Worm (Caenorhabditis elegans) whole organism, early embryonic: ENCODE measurements around the gene C29H12.6.
A peak's percentile ranks its signal among the peaks of the same experiment; 100 is the strongest.

Experiments used
- B0310.2 ChIP-seq: sonication (generic microtip); optimal IDR thresholded peaks from 2 replicates; lab custom pipeline; 2016; ENCODE audit warnings: mild to moderate bottlenecking, missing genetic modification characterization, missing compliant biosample characterization
- F13C5.2 ChIP-seq: sonication (generic microtip); optimal IDR thresholded peaks from 2 replicates; lab custom pipeline; 2017; ENCODE audit warnings: mild to moderate bottlenecking, missing genetic modification characterization, inconsistent platforms, missing compliant biosample characterization
- aly-1 ChIP-seq: sonication (generic microtip); optimal IDR thresholded peaks from 2 replicates; lab custom pipeline; 2016; ENCODE audit warnings: missing genetic modification characterization, missing compliant biosample characterization
- ama-1 ChIP-seq: fragments of 150-350 bp; optimal IDR thresholded peaks from 2 replicates; lab custom pipeline; 2014
- ceh-13 ChIP-seq: fragments of 200-800 bp; sonication (Bioruptor generic); optimal IDR thresholded peaks from 2 replicates; lab custom pipeline; 2018; ENCODE audit warnings: mild to moderate bottlenecking, missing genetic modification characterization, missing compliant biosample characterization
- ceh-36 ChIP-seq: sonication (generic microtip); optimal IDR thresholded peaks from 2 replicates; lab custom pipeline; 2016; ENCODE audit warnings: missing genetic modification characterization, inconsistent platforms, missing compliant biosample characterization
- ets-7 ChIP-seq: sonication (generic microtip); optimal IDR thresholded peaks from 2 replicates; lab custom pipeline; 2016; ENCODE audit warnings: missing genotype, missing genetic modification characterization, missing compliant biosample characterization
- flt-1 ChIP-seq: fragments of 200-800 bp; sonication (Bioruptor generic); IDR thresholded peaks from 2 replicates; pipeline ENCODE4 v1.3.6; 2022; ENCODE audit warnings: missing genetic modification characterization, missing compliant biosample characterization
- hmbx-1 ChIP-seq: sonication (generic microtip); optimal IDR thresholded peaks from 2 replicates; lab custom pipeline; 2016; ENCODE audit warnings: mild to moderate bottlenecking, missing genetic modification characterization, missing compliant biosample characterization
- hmg-4 ChIP-seq: fragments of 200-800 bp; sonication (Bioruptor generic); optimal IDR thresholded peaks from 2 replicates; lab custom pipeline; 2018; ENCODE audit warnings: mild to moderate bottlenecking, missing genetic modification characterization, missing compliant biosample characterization
- hnd-1 ChIP-seq: sonication (generic microtip); optimal IDR thresholded peaks from 2 replicates; lab custom pipeline; 2016; ENCODE audit warnings: missing genetic modification characterization, missing compliant biosample characterization
- pes-1 ChIP-seq: fragments of 200-800 bp; sonication (Bioruptor generic); IDR thresholded peaks from 2 replicates; pipeline ENCODE4 v1.3.6; 2022; ENCODE audit warnings: missing genetic modification reagents, missing genetic modification characterization, missing compliant biosample characterization
- scrt-1 ChIP-seq: fragments of 200-800 bp; sonication (Bioruptor generic); IDR thresholded peaks from 2 replicates; pipeline ENCODE4 v1.3.6; 2022; ENCODE audit warnings: missing genetic modification characterization, missing compliant biosample characterization
- sea-1 ChIP-seq: fragments of 200-800 bp; sonication (Bioruptor generic); conservative IDR thresholded peaks from 2 replicates; pipeline ENCODE4 v1.3.6; 2022; ENCODE audit warnings: missing genetic modification characterization, missing compliant biosample characterization
- tbx-11 ChIP-seq: fragments of 200-800 bp; sonication (Bioruptor generic); IDR thresholded peaks from 2 replicates; pipeline ENCODE4 v1.3.6; 2022; ENCODE audit warnings: missing genetic modification characterization, missing compliant biosample characterization
- tbx-37 ChIP-seq: fragments of 200-800 bp; sonication (Bioruptor generic); conservative IDR thresholded peaks from 2 replicates; pipeline ENCODE4 v1.3.6; 2022; ENCODE audit warnings: missing genetic modification reagents, missing genetic modification characterization, missing compliant biosample characterization
- tra-4 ChIP-seq: sonication (generic microtip); optimal IDR thresholded peaks from 2 replicates; lab custom pipeline; 2017; ENCODE audit warnings: missing genetic modification characterization, missing compliant biosample characterization

The C29H12.6 gene

ce11 chrII:6123513-6123912 is 5.5 kb upstream of the C29H12.6 start, which contains the start of gene C29H12.2:
Gene C29H12.2, plus strand, starts transcription at chrII:6123809.
- TF ChIP-seq pes-1 (GFP tag; lab: Robert Waterston, UW) (no peak), aly-1 (no peak), ama-1 (lab: Kevin White, UChicago) (no peak), F13C5.2 (tag; lab: Kevin White, UChicago) (no peak), ceh-36 (tag; lab: Kevin White, UChicago) (no peak)

ce11 chrII:6122641-6123424 is 4.8 kb upstream of the C29H12.6 start:
- TF ChIP-seq tbx-37 (no peak), scrt-1 (GFP tag; lab: Robert Waterston, UW) (no peak), flt-1 (no peak), sea-1 (no peak), ceh-13 (GFP tag; lab: Kevin White, UChicago) (no peak), B0310.2 (tag; lab: Kevin White, UChicago) (no peak), F13C5.2 (tag; lab: Kevin White, UChicago) (no peak), hmg-4 (no peak), ama-1 (lab: Kevin White, UChicago) (no peak), ceh-36 (tag; lab: Kevin White, UChicago) (no peak), aly-1 (no peak)

ce11 chrII:6120548-6120947 is 2.5 kb upstream of the C29H12.6 start:
- TF ChIP-seq tra-4 (tag; lab: Kevin White, UChicago) (no peak), sea-1 (no peak), aly-1 (no peak), F13C5.2 (tag; lab: Kevin White, UChicago) (no peak), hmbx-1 (tag; lab: Kevin White, UChicago) (no peak), flt-1 (no peak), ceh-13 (GFP tag; lab: Kevin White, UChicago) (no peak), ama-1 (lab: Kevin White, UChicago) (no peak), hnd-1 (tag; lab: Kevin White, UChicago) (no peak), hmg-4 (no peak), ets-7 (tag; lab: Kevin White, UChicago) (no peak), B0310.2 (tag; lab: Kevin White, UChicago) (no peak), scrt-1 (GFP tag; lab: Robert Waterston, UW) (no peak), pes-1 (GFP tag; lab: Robert Waterston, UW) (no peak), tbx-11 (no peak), tbx-37 (no peak)

ce11 chrII:6116701-6117100 is 1.4 kb downstream of the C29H12.6 start:
- TF ChIP-seq flt-1 (no peak), ama-1 (lab: Kevin White, UChicago) (no peak), tbx-37 (no peak), aly-1 (no peak), ceh-36 (tag; lab: Kevin White, UChicago) (no peak), ceh-13 (GFP tag; lab: Kevin White, UChicago) (no peak), scrt-1 (GFP tag; lab: Robert Waterston, UW) (no peak), hmg-4 (no peak)

- TF ChIP-seq ets-7 (tag; lab: Kevin White, UChicago) (no peak), tbx-11 (no peak), F13C5.2 (tag; lab: Kevin White, UChicago) (no peak), B0310.2 (tag; lab: Kevin White, UChicago) (no peak), scrt-1 (GFP tag; lab: Robert Waterston, UW) (no peak), hmg-4 (no peak), pes-1 (GFP tag; lab: Robert Waterston, UW) (no peak), flt-1 (no peak), hnd-1 (tag; lab: Kevin White, UChicago) (no peak), sea-1 (no peak), tbx-37 (no peak), tra-4 (tag; lab: Kevin White, UChicago) (no peak), ama-1 (lab: Kevin White, UChicago) (no peak), ceh-36 (tag; lab: Kevin White, UChicago) (no peak)
These were observed 2.8 kb downstream of the C29H12.6 start for ce11 chrII:6115283-6115682.

- TF ChIP-seq ceh-36 (tag; lab: Kevin White, UChicago): peak; percentile 41
- TF ChIP-seq hmg-4: no peak
- no peak for TF ChIP-seq flt-1
These were observed 4.1 kb downstream of the C29H12.6 start for ce11 chrII:6113842-6114441.

- TF ChIP-seq B0310.2 (tag; lab: Kevin White, UChicago): no peak
- no peak for TF ChIP-seq tbx-37
- no peak for TF ChIP-seq ceh-13 (GFP tag; lab: Kevin White, UChicago)
These were observed 4.9 kb downstream of the C29H12.6 start, which contains the start of gene heri-1 for ce11 chrII:6113187-6113586. Gene heri-1, minus strand, starts transcription at chrII:6113194.

- TF ChIP-seq ceh-13 (GFP tag; lab: Kevin White, UChicago): no peak
- TF ChIP-seq tbx-37: no peak
- no peak for TF ChIP-seq sea-1
- TF ChIP-seq F13C5.2 (tag; lab: Kevin White, UChicago): no peak
- TF ChIP-seq hnd-1 (tag; lab: Kevin White, UChicago): no peak
- TF ChIP-seq hmbx-1 (tag; lab: Kevin White, UChicago): no peak
- no peak for TF ChIP-seq ceh-36 (tag; lab: Kevin White, UChicago)
- no peak for TF ChIP-seq pes-1 (GFP tag; lab: Robert Waterston, UW)
- no peak for TF ChIP-seq B0310.2 (tag; lab: Kevin White, UChicago)
- no peak for TF ChIP-seq hmg-4
- no peak for TF ChIP-seq aly-1
- no peak for TF ChIP-seq tra-4 (tag; lab: Kevin White, UChicago)
- no peak for TF ChIP-seq tbx-11
- TF ChIP-seq scrt-1 (GFP tag; lab: Robert Waterston, UW): no peak
- TF ChIP-seq ets-7 (tag; lab: Kevin White, UChicago): no peak
- TF ChIP-seq flt-1: no peak
- no peak for TF ChIP-seq ama-1 (lab: Kevin White, UChicago)
These were observed 8.1 kb downstream of the C29H12.6 start for ce11 chrII:6109989-6110388.
